Worm (Caenorhabditis elegans): ENCODE results near the gene K04C2.2.

K04C2.2 gene

ce11 chrIII:6873724-6874123 lies 15.8 kb upstream of the K04C2.2 start:
- TF ChIP-seq K09A11.1 (tag; optimal IDR thresholded peaks at IDR 0.05; ENCODE audit: insufficient read depth) (no peak), tbx-7 (tag; optimal IDR thresholded peaks at IDR 0.05) (no peak), nfya-1 (tag; optimal IDR thresholded peaks at IDR 0.05) (no peak), odd-2 (tag; optimal IDR thresholded peaks at IDR 0.05) (no peak), syd-9 (tag; optimal IDR thresholded peaks at IDR 0.05) (no peak), unc-86 (tag; optimal IDR thresholded peaks at IDR 0.05) (no peak)

ce11 chrIII:6880797-6881196 lies 8.8 kb upstream of the K04C2.2 start, which contains the start of gene K04C2.7:
Gene K04C2.7, plus strand, starts transcription at chrIII:6881097.
- TF ChIP-seq hlh-15 (tag; optimal IDR thresholded peaks at IDR 0.05) (no peak), mec-3 (tag; optimal IDR thresholded peaks at IDR 0.05; ENCODE audit: borderline replicate concordance) (no peak), pat-9 (tag; optimal IDR thresholded peaks at IDR 0.05) (no peak)

- no peak for TF ChIP-seq ceh-30 (tag; optimal IDR thresholded peaks at IDR 0.05)
- TF ChIP-seq ceh-9 (tag; optimal IDR thresholded peaks at IDR 0.05): no peak
- TF ChIP-seq npax-4 (tag; optimal IDR thresholded peaks at IDR 0.05): no peak
- no peak for TF ChIP-seq sox-4 (tag; optimal IDR thresholded peaks at IDR 0.05)
- no peak for TF ChIP-seq C08G9.2 (tag; optimal IDR thresholded peaks at IDR 0.05)
- TF ChIP-seq hlh-13 (GFP tag; optimal IDR thresholded peaks at IDR 0.05): no peak
- TF ChIP-seq ceh-19 (GFP tag; optimal IDR thresholded peaks at IDR 0.05): no peak
- no peak for TF ChIP-seq ceh-14 (tag; optimal IDR thresholded peaks at IDR 0.05)
- TF ChIP-seq syd-9 (tag; optimal IDR thresholded peaks at IDR 0.05): no peak
- TF ChIP-seq fkh-10 (GFP tag; optimal IDR thresholded peaks at IDR 0.05): no peak
- no peak for TF ChIP-seq madf-2 (tag; optimal IDR thresholded peaks at IDR 0.05)
Observed at ce11 chrIII:6881745-6882144, 7.8 kb upstream of the K04C2.2 start.

- TF ChIP-seq ceh-48 (tag; optimal IDR thresholded peaks at IDR 0.05): no peak
- no peak for TF ChIP-seq sox-4 (tag; optimal IDR thresholded peaks at IDR 0.05)
- no peak for TF ChIP-seq nfya-1 (tag; optimal IDR thresholded peaks at IDR 0.05)
- TF ChIP-seq T23F11.4 (GFP tag; optimal IDR thresholded peaks at IDR 0.05): no peak
- no peak for TF ChIP-seq fax-1 (tag; optimal IDR thresholded peaks at IDR 0.05)
Observed at ce11 chrIII:6884203-6884602, 5.4 kb upstream of the K04C2.2 start, which contains the start of gene med-2. Gene med-2, plus strand, starts transcription at chrIII:6884503.

ce11 chrIII:6885889-6886288 lies 3.7 kb upstream of the K04C2.2 start:
- TF ChIP-seq pax-1 (tag; optimal IDR thresholded peaks at IDR 0.05): no peak
- TF ChIP-seq pag-3 (tag; optimal IDR thresholded peaks at IDR 0.05; ENCODE audit: borderline replicate concordance): no peak
- TF ChIP-seq nhr-11 (tag; optimal IDR thresholded peaks at IDR 0.05): no peak
- TF ChIP-seq hlh-6 (tag; optimal IDR thresholded peaks at IDR 0.05): no peak
- TF ChIP-seq tbx-7 (tag; optimal IDR thresholded peaks at IDR 0.05): no peak
- no peak for TF ChIP-seq pros-1 (tag; optimal IDR thresholded peaks at IDR 0.05)
- TF ChIP-seq madf-2 (tag; optimal IDR thresholded peaks at IDR 0.05): no peak

ce11 chrIII:6887574-6887973 lies 2.0 kb upstream of the K04C2.2 start:
- no peak for TF ChIP-seq ceh-22 (tag; optimal IDR thresholded peaks at IDR 0.05)
- TF ChIP-seq ceh-24 (tag; optimal IDR thresholded peaks at IDR 0.05): no peak
- TF ChIP-seq Y22D7AL.16 (tag; optimal IDR thresholded peaks at IDR 0.05): peak; percentile 54
- no peak for TF ChIP-seq fkh-10 (GFP tag; optimal IDR thresholded peaks at IDR 0.05)
- TF ChIP-seq unc-55 (GFP tag; optimal IDR thresholded peaks at IDR 0.05): no peak
- peak; percentile 55 for TF ChIP-seq fax-1 (tag; optimal IDR thresholded peaks at IDR 0.05)
- TF ChIP-seq ceh-34 (tag; optimal IDR thresholded peaks at IDR 0.05): peak; percentile 55
- peak; percentile 36 for TF ChIP-seq ceh-19 (GFP tag; optimal IDR thresholded peaks at IDR 0.05)
- peak; percentile 60 for TF ChIP-seq ceh-48 (tag; optimal IDR thresholded peaks at IDR 0.05)
- peak; percentile 74 for TF ChIP-seq unc-42 (tag; optimal IDR thresholded peaks at IDR 0.05)
- TF ChIP-seq dve-1 (tag; optimal IDR thresholded peaks at IDR 0.05): peak; percentile 47
- TF ChIP-seq madf-2 (tag; optimal IDR thresholded peaks at IDR 0.05): peak; percentile 75
- peak; percentile 69 for TF ChIP-seq pat-9 (tag; optimal IDR thresholded peaks at IDR 0.05)
- peak; percentile 55 for TF ChIP-seq ceh-31 (tag; optimal IDR thresholded peaks at IDR 0.05)
- TF ChIP-seq hlh-30 (tag; optimal IDR thresholded peaks at IDR 0.05; ENCODE audit: insufficient read depth): peak; percentile 58
- TF ChIP-seq ceh-9 (tag; optimal IDR thresholded peaks at IDR 0.05): peak; percentile 47
- TF ChIP-seq nhr-11 (tag; optimal IDR thresholded peaks at IDR 0.05): no peak
- no peak for TF ChIP-seq pros-1 (tag; optimal IDR thresholded peaks at IDR 0.05)
- no peak for TF ChIP-seq pax-1 (tag; optimal IDR thresholded peaks at IDR 0.05)
- TF ChIP-seq lim-6 (tag; optimal IDR thresholded peaks at IDR 0.05): no peak
- TF ChIP-seq C08G9.2 (tag; optimal IDR thresholded peaks at IDR 0.05): peak; percentile 52
- peak; percentile 64 for TF ChIP-seq gmeb-2 (tag; optimal IDR thresholded peaks at IDR 0.05)
- no peak for TF ChIP-seq ets-4 (tag; optimal IDR thresholded peaks at IDR 0.05)
- peak; percentile 56 for TF ChIP-seq npax-4 (tag; optimal IDR thresholded peaks at IDR 0.05)
- TF ChIP-seq C38D4.7 (GFP tag; optimal IDR thresholded peaks at IDR 0.05): peak; percentile 69
- TF ChIP-seq hlh-15 (tag; optimal IDR thresholded peaks at IDR 0.05): no peak
- TF ChIP-seq ahr-1 (tag; optimal IDR thresholded peaks at IDR 0.05): no peak

Data from whole organism, late embryonic.